Worm (Caenorhabditis elegans): Measurements from ENCODE around the gene T27D12.1.

DNA sequence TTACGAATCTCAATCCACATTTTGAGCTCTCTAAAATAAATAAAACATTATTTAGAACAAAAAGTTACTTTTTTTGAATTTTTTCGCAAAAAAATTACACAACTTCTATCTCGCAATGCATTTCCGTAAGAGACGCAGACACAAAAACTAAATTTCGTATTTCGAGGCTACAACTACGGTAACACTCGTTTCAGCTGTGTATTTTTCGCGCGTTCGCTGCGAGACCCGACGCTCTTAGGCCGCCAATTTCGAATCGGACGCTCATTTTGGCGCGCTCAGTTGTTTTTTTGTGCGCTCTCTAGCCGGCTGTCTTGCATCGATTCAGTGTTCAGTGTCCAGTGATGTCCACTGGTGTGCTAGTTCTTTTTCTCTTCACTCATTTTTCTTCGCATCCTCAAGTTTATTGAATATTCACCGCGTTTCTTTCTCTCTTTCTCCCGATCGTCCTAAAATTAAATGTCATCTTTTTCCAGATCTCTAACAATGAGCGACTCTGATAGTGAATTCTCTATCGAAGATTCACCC, 32.3 kb downstream of the T27D12.1 start, which contains the start of the genes npp-3 and top-2:
- TF ChIP-seq lsl-1 (GFP tag; optimal IDR thresholded peaks at IDR 0.05) (peak; percentile 99), snpc-4 (GFP tag; optimal IDR thresholded peaks at IDR 0.05) (peak; percentile 55), snpc-4 (tag; optimal IDR thresholded peaks at IDR 0.05) (peak; percentile 52 to 87 (median 81)), efl-1 (GFP tag; optimal IDR thresholded peaks at IDR 0.05) (peak; percentile 98), hmg-1.2 (GFP tag; IDR thresholded peaks at IDR 0.05) (peak; percentile 95), him-1 (tag; optimal IDR thresholded peaks at IDR 0.05) (peak; percentile 10), pha-4 (tag; optimal IDR thresholded peaks at IDR 0.05) (no peak), F39B2.1 (GFP tag; IDR thresholded peaks at IDR 0.05) (peak; percentile 59; the same call in 1 of the 2 replicates), K12H6.12 (tag; optimal IDR thresholded peaks at IDR 0.05) (peak; percentile 84), nhr-179 (tag; optimal IDR thresholded peaks at IDR 0.05) (no peak), F49E8.2 (tag; optimal IDR thresholded peaks at IDR 0.05; ENCODE audit: insufficient read depth) (peak; percentile 91), ekl-4 (GFP tag; IDR thresholded peaks at IDR 0.05) (peak; percentile 98), unc-62 (GFP tag; optimal IDR thresholded peaks at IDR 0.05) (no peak)
